Fruit fly (Drosophila melanogaster) whole organism, larva: Measurements from ENCODE around the gene Prosbeta3.
A peak's percentile ranks its signal among the peaks of the same experiment; 100 is the strongest.

Experiments used
- noc ChIP-seq: fragments of 200-800 bp; sonication (Bioruptor generic); optimal IDR thresholded peaks from 3 replicates; lab custom pipeline; 2019; ENCODE audit warnings: missing biosample characterization, mild to moderate bottlenecking, missing genetic modification characterization, moderate library complexity

Gene Prosbeta3

DNA sequence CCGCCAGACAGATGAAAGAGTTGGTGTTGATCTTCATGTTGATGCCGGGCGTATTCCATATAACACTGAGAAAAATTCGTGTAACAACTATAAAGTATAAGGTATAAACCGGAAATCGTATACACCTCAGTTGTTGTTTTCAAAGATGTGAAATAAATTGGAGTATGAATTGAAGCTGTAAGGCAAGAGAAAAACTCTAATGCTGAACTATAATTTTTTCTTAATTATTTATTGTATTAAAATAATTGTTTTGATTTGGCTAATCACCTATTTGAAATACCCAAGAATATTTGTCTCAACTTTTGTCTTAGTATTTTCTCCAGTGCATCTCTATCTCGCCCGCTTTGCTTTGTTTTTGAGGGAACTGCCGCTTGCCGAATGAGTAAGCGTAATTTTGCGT lies 45.7 kb downstream of the Prosbeta3 start:
- TF ChIP-seq noc, result peak; percentile 52

DNA sequence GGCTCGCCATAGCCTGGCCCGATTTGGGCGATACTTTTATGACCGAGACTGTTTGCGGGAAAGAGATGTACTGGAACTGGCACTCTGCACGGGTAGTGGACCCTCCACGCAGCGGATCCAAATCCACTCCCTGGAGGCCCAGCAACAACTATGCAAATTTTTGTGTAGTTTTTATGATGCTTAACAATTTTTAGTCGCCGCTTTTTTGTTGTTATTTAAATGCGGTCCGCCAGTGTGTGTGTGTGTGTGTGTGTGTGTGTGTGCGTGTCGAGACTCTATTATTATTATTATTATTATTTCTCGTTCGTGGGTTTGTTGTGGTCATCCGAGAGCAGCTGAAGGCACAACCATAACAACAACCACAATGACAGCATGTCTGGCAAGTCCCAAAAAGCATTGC lies 46.9 kb downstream of the Prosbeta3 start:
- no peak for TF ChIP-seq noc

DNA sequence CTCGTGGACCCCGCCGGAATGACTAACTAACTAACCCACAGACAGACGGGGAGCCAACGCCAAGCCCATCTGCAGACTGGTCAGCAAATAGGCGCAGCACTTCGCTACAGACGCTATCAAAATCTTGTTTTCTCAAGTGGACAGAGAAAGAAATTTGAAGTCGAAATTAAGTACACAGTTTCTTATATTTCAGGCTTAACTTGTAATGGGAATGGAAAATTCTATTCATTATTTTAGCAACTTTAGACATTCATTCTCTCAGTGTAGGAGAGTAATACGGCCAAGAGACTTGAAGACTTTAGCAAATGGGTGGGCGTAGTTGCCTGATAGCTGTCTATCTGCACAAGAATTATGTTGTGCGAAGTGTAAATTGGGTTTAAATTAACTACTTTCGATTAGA lies 47.7 kb downstream of the Prosbeta3 start:
- no peak for TF ChIP-seq noc

DNA sequence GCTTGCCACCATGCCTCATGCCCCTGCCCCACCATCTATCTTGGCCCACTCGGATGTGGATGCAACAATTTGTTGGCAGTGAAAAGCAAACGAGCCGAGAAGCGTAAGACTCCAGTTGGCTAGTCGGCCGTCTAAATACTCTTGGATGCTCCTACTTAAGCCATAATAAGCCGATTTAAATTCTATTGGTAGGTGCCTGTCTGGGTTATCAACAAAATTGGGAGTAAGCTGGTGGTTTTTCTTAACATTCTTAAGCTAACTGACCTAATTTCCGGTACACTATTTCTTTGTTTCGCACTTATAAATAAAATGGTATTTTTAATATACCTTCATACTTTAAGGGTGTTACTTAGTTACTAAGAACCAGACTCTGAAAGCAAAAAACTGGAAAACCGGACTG lies 48.3 kb downstream of the Prosbeta3 start:
- no peak for TF ChIP-seq noc

DNA sequence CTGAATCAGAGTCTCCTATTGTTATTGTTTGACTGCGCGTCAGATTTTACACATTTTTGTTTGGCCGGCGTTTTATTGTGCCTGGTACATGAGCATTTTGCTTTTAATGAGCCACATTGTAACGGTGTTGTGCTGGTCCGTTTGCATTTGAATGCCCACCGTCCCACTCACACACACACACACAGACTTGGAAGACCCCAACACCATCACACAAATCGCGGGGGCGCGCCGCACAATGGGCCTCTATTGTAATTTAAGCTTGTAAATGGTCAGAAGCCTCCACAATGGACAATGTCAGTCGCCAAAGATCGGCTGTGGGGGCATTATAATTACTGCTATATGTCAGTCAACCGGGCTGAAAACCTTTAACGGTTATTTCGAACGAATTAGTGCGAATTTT lies 49.7 kb downstream of the Prosbeta3 start:
- no peak for TF ChIP-seq noc

DNA sequence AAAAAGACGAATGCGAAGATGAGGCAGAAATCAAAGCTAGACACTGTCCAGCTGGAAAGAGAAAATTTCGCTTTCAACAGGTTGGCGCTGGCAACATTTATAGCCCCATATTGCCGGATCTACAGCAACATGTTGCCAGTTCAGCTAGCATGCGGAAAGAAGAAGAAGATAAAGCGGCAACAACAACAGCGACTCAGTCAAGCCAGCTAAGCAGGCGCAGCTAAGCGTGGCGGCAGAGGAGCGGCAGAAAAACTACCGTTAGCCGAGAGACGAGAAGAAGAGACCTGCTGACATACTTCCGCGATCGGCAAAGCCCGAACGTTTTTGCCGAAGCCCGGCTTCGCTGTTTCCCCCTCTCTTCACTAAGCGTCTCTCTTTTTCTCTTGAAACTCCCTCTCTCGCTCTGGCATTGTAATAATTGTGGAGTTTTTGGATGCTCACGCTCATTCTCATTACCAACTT lies 50.6 kb downstream of the Prosbeta3 start:
- no peak for TF ChIP-seq noc
